Worm (Caenorhabditis elegans): ENCODE results near the gene vha-9.

DNA sequence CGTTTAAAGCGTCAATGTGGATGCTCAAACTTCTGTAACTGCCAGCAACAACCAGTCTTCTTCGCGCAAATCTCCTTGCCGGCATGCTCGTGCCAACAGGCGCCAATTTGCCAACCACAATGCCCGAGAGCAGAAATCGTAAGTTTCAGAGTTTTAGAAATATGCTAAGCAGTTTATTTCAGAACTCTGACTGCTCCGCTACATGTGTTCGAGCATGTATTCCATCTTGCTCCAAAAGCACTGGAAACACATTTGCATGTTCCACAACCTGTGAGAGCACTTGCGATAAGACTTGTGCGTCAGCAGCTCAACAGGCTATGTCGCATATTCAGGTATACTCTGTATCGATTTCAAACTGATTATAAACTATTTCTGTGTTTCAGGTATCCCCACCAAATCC lies 26.2 kb upstream of the vha-9 start:
- TF ChIP-seq mel-28 (tag; optimal IDR thresholded peaks at IDR 0.05; ENCODE audit: borderline replicate concordance) (no peak), zfh-2 (GFP tag; conservative IDR thresholded peaks at IDR 0.05) (no peak), lin-54 (GFP tag; optimal IDR thresholded peaks at IDR 0.05) (no peak), snpc-3.4 (tag; optimal IDR thresholded peaks at IDR 0.05) (no peak)
